Worm (Caenorhabditis elegans) whole organism, late embryonic: ENCODE data around the gene nhr-9.

Source experiments
- F13H6.1 ChIP-seq: sonication (generic microtip); optimal IDR thresholded peaks from 2 replicates; lab custom pipeline; 2016; ENCODE audit warnings: missing genetic modification characterization, missing compliant biosample characterization
- K02D7.2 ChIP-seq: sonication (generic microtip); optimal IDR thresholded peaks from 2 replicates; lab custom pipeline; 2017; ENCODE audit warnings: mild to moderate bottlenecking, missing genetic modification characterization, missing compliant biosample characterization
- Y22D7AL.16 ChIP-seq: sonication (generic microtip); optimal IDR thresholded peaks from 2 replicates; lab custom pipeline; 2016; ENCODE audit warnings: missing genetic modification characterization, missing compliant biosample characterization
- ceh-14 ChIP-seq: sonication (generic microtip); optimal IDR thresholded peaks from 2 replicates; lab custom pipeline; 2016; ENCODE audit warnings: missing genotype, missing genetic modification characterization, missing compliant biosample characterization
- ceh-2 ChIP-seq: sonication (generic microtip); optimal IDR thresholded peaks from 2 replicates; lab custom pipeline; 2016; ENCODE audit warnings: missing genotype, missing genetic modification characterization, missing compliant biosample characterization
- ceh-24 ChIP-seq: sonication (generic microtip); optimal IDR thresholded peaks from 2 replicates; lab custom pipeline; 2016; ENCODE audit warnings: mild to moderate bottlenecking, missing genetic modification characterization, missing compliant biosample characterization
- ceh-30 ChIP-seq: fragments of 150-350 bp; optimal IDR thresholded peaks from 2 replicates; lab custom pipeline; 2014; ENCODE audit warnings: missing biosample characterization, missing genetic modification characterization
- ceh-48 ChIP-seq: sonication (generic microtip); optimal IDR thresholded peaks from 2 replicates; lab custom pipeline; 2016; ENCODE audit warnings: missing genetic modification characterization, inconsistent platforms, missing compliant biosample characterization
- ceh-9 ChIP-seq: sonication (generic microtip); optimal IDR thresholded peaks from 2 replicates; lab custom pipeline; 2016; ENCODE audit warnings: mild to moderate bottlenecking, missing genetic modification characterization, inconsistent platforms, missing compliant biosample characterization
- dve-1 ChIP-seq: sonication (generic microtip); optimal IDR thresholded peaks from 2 replicates; lab custom pipeline; 2017; ENCODE audit warnings: antibody characterized with exemption, mild to moderate bottlenecking, missing genetic modification characterization, missing compliant biosample characterization
- ets-4 ChIP-seq: sonication (generic microtip); optimal IDR thresholded peaks from 2 replicates; lab custom pipeline; 2016; ENCODE audit warnings: missing genetic modification characterization, missing compliant biosample characterization
- fax-1 ChIP-seq: sonication (generic microtip); optimal IDR thresholded peaks from 2 replicates; lab custom pipeline; 2016; ENCODE audit warnings: missing genotype, missing genetic modification characterization, missing compliant biosample characterization
- fkh-10 ChIP-seq: fragments of 150-350 bp; optimal IDR thresholded peaks from 2 replicates; lab custom pipeline; 2014; ENCODE audit warnings: missing biosample characterization, missing genetic modification reagents, missing genetic modification characterization
- fkh-6 ChIP-seq: sonication (generic microtip); optimal IDR thresholded peaks from 2 replicates; lab custom pipeline; 2016; ENCODE audit warnings: missing genetic modification characterization, missing compliant biosample characterization
- gmeb-2 ChIP-seq: sonication (generic microtip); optimal IDR thresholded peaks from 2 replicates; lab custom pipeline; 2016; ENCODE audit warnings: missing genetic modification characterization, inconsistent platforms, missing compliant biosample characterization
- hlh-8 ChIP-seq: sonication (generic microtip); optimal IDR thresholded peaks from 2 replicates; lab custom pipeline; 2016; ENCODE audit warnings: missing genotype, missing genetic modification characterization, missing compliant biosample characterization
- lim-6 ChIP-seq: sonication (generic microtip); optimal IDR thresholded peaks from 2 replicates; lab custom pipeline; 2016; ENCODE audit warnings: missing genetic modification characterization, missing compliant biosample characterization
- madf-2 ChIP-seq: sonication (generic microtip); optimal IDR thresholded peaks from 2 replicates; lab custom pipeline; 2017; ENCODE audit warnings: missing genetic modification characterization, missing compliant biosample characterization
- mec-3 ChIP-seq: sonication (generic microtip); optimal IDR thresholded peaks from 2 replicates; lab custom pipeline; 2016; ENCODE audit warnings: borderline replicate concordance, missing genetic modification characterization, missing compliant biosample characterization
- nfya-1 ChIP-seq: sonication (generic microtip); optimal IDR thresholded peaks from 2 replicates; lab custom pipeline; 2017; ENCODE audit warnings: missing genetic modification characterization, mild to moderate bottlenecking, missing compliant biosample characterization, antibody characterized with exemption, moderate library complexity
- nhr-232 ChIP-seq: sonication (generic microtip); optimal IDR thresholded peaks from 2 replicates; lab custom pipeline; 2016; ENCODE audit warnings: missing genetic modification characterization, missing compliant biosample characterization
- odd-2 ChIP-seq: sonication (generic microtip); optimal IDR thresholded peaks from 2 replicates; lab custom pipeline; 2017; ENCODE audit warnings: antibody characterized with exemption, mild to moderate bottlenecking, missing genetic modification characterization, missing compliant biosample characterization
- pag-3 ChIP-seq: sonication (generic microtip); optimal IDR thresholded peaks from 2 replicates; lab custom pipeline; 2016; ENCODE audit warnings: missing compliant biosample characterization, missing genetic modification characterization, borderline replicate concordance
- pat-9 ChIP-seq: fragments of 200-800 bp; sonication (Bioruptor generic); optimal IDR thresholded peaks from 2 replicates; lab custom pipeline; 2018; ENCODE audit warnings: mild to moderate bottlenecking, missing genetic modification characterization, moderate library complexity, missing compliant biosample characterization
- pax-1 ChIP-seq: fragments of 150-350 bp; optimal IDR thresholded peaks from 2 replicates; lab custom pipeline; 2014; ENCODE audit warnings: missing biosample characterization, missing genetic modification characterization
- pha-2 ChIP-seq: sonication (generic microtip); optimal IDR thresholded peaks from 2 replicates; lab custom pipeline; 2017; ENCODE audit warnings: mild to moderate bottlenecking, missing genetic modification characterization, missing compliant biosample characterization
- ref-2 ChIP-seq: sonication (generic microtip); optimal IDR thresholded peaks from 2 replicates; lab custom pipeline; 2016; ENCODE audit warnings: missing genetic modification characterization, missing compliant biosample characterization
- rnt-1 ChIP-seq: sonication (generic microtip); optimal IDR thresholded peaks from 2 replicates; lab custom pipeline; 2016; ENCODE audit warnings: missing genetic modification characterization, missing compliant biosample characterization
- sdc-2 ChIP-seq: sonication (generic microtip); optimal IDR thresholded peaks from 2 replicates; lab custom pipeline; 2016; ENCODE audit warnings: missing genotype, missing genetic modification characterization, missing compliant biosample characterization
- sox-2 ChIP-seq: fragments of 200-800 bp; sonication (Bioruptor generic); IDR thresholded peaks from 2 replicates; pipeline ENCODE4 v1.3.6; 2022; ENCODE audit warnings: missing genetic modification reagents, missing genetic modification characterization, missing compliant biosample characterization
- syd-9 ChIP-seq: sonication (generic microtip); optimal IDR thresholded peaks from 2 replicates; lab custom pipeline; 2016; ENCODE audit warnings: mild to moderate bottlenecking, missing genetic modification characterization, moderate library complexity, missing compliant biosample characterization
- tbx-2 ChIP-seq: sonication (generic microtip); optimal IDR thresholded peaks from 2 replicates; lab custom pipeline; 2016; ENCODE audit warnings: missing genetic modification characterization, missing compliant biosample characterization
- tbx-7 ChIP-seq: sonication (generic microtip); optimal IDR thresholded peaks from 2 replicates; lab custom pipeline; 2016; ENCODE audit warnings: missing genotype, missing genetic modification characterization, missing compliant biosample characterization
- ttx-3 ChIP-seq: sonication (generic microtip); optimal IDR thresholded peaks from 2 replicates; lab custom pipeline; 2016; ENCODE audit warnings: missing genetic modification reagents, missing genetic modification characterization, missing compliant biosample characterization
- unc-42 ChIP-seq: sonication (generic microtip); optimal IDR thresholded peaks from 2 replicates; lab custom pipeline; 2016; ENCODE audit warnings: missing genotype, missing genetic modification characterization, missing compliant biosample characterization
- unc-55 ChIP-seq: sonication (generic microtip); optimal IDR thresholded peaks from 2 replicates; lab custom pipeline; 2017; ENCODE audit warnings: missing biosample characterization, missing genetic modification reagents, missing genetic modification characterization
- unc-86 ChIP-seq: sonication (generic microtip); optimal IDR thresholded peaks from 2 replicates; lab custom pipeline; 2016; ENCODE audit warnings: missing genetic modification characterization, missing compliant biosample characterization

Gene nhr-9

ce11 chrIII:7091042-7091441 is 4.2 kb upstream of the nhr-9 start, which contains the start of gene ZK418.2:
ZK418.2 (plus strand) TSS chrIII:7091342.
- TF ChIP-seq odd-2 (tag; lab: Kevin White, UChicago) = no peak
- TF ChIP-seq K02D7.2 (tag; lab: Kevin White, UChicago) = no peak
- no peak for TF ChIP-seq ets-4 (tag; lab: Kevin White, UChicago)
- TF ChIP-seq F13H6.1 (tag; lab: Kevin White, UChicago) = no peak
- no peak for TF ChIP-seq fkh-10 (GFP tag; lab: Kevin White, UChicago)
- TF ChIP-seq gmeb-2 = no peak
- TF ChIP-seq dve-1 (tag; lab: Kevin White, UChicago) = no peak
- no peak for TF ChIP-seq ceh-2 (tag; lab: Kevin White, UChicago)
- TF ChIP-seq fax-1 = no peak
- no peak for TF ChIP-seq sox-2 (GFP tag; lab: Robert Waterston, UW)
- TF ChIP-seq mec-3 = no peak
- no peak for TF ChIP-seq pat-9
- no peak for TF ChIP-seq ceh-48 (tag; lab: Kevin White, UChicago)

- TF ChIP-seq ceh-9 (no peak), unc-55 (GFP tag; lab: Kevin White, UChicago) (no peak), ceh-14 (tag; lab: Kevin White, UChicago) (no peak), madf-2 (tag; lab: Kevin White, UChicago) (no peak), unc-42 (no peak), syd-9 (no peak), nhr-232 (tag; lab: Kevin White, UChicago) (no peak), ref-2 (tag; lab: Kevin White, UChicago) (no peak), fkh-6 (tag; lab: Kevin White, UChicago) (no peak), nfya-1 (tag; lab: Kevin White, UChicago) (no peak), rnt-1 (tag; lab: Kevin White, UChicago) (no peak), fkh-10 (GFP tag; lab: Kevin White, UChicago) (no peak), pag-3 (tag; lab: Kevin White, UChicago) (no peak)
- TF ChIP-seq, all 69 proteins: peak for 0
Observed at ce11 chrIII:7096481-7096880, 1.2 kb downstream of the nhr-9 start.

- TF ChIP-seq sdc-2 (tag; lab: Kevin White, UChicago) = no peak
- TF ChIP-seq nfya-1 (tag; lab: Kevin White, UChicago) = no peak
- no peak for TF ChIP-seq syd-9
- TF ChIP-seq ceh-48 (tag; lab: Kevin White, UChicago) = no peak
- TF ChIP-seq ceh-24 = no peak
- no peak for TF ChIP-seq F13H6.1 (tag; lab: Kevin White, UChicago)
- TF ChIP-seq gmeb-2 = no peak
- no peak for TF ChIP-seq tbx-2
- no peak for TF ChIP-seq pag-3 (tag; lab: Kevin White, UChicago)
- no peak for TF ChIP-seq rnt-1 (tag; lab: Kevin White, UChicago)
- TF ChIP-seq hlh-8 = no peak
- no peak for TF ChIP-seq ceh-2 (tag; lab: Kevin White, UChicago)
- TF ChIP-seq ref-2 (tag; lab: Kevin White, UChicago) = no peak
- TF ChIP-seq ceh-30 (tag; lab: Kevin White, UChicago) = no peak
- no peak for TF ChIP-seq pax-1 (tag; lab: Kevin White, UChicago)
- no peak for TF ChIP-seq lim-6 (tag; lab: Kevin White, UChicago)
- no peak for TF ChIP-seq ttx-3
- TF ChIP-seq ets-4 (tag; lab: Kevin White, UChicago) = no peak
- TF ChIP-seq unc-86 (tag; lab: Kevin White, UChicago) = no peak
- no peak for TF ChIP-seq pha-2 (tag; lab: Kevin White, UChicago)
- TF ChIP-seq, all 69 proteins: peak for 0
Observed at ce11 chrIII:7100001-7100400, 4.7 kb downstream of the nhr-9 start, which contains the start of gene ZK418.11. ZK418.11 (plus strand) TSS chrIII:7100289.

- no peak for TF ChIP-seq tbx-7 (tag; lab: Kevin White, UChicago)
- TF ChIP-seq Y22D7AL.16 (tag; lab: Kevin White, UChicago) = no peak
Observed at ce11 chrIII:7101814-7102477, 6.7 kb downstream of the nhr-9 start.
